Worm (Caenorhabditis elegans) whole organism, L2 larva: ENCODE results near the gene ZK822.9.
A peak's percentile ranks its signal among the peaks of the same experiment; 100 is the strongest.

Experiments used
- C34F6.9 ChIP-seq: fragments of 150-350 bp; optimal IDR thresholded peaks from 2 replicates; lab custom pipeline; 2014; ENCODE audit warnings: missing biosample characterization, missing genetic modification characterization
- F13H6.1 ChIP-seq: sonication (generic microtip); optimal IDR thresholded peaks from 2 replicates; lab custom pipeline; 2016; ENCODE audit warnings: missing genetic modification characterization, missing compliant biosample characterization
- R02D3.7 ChIP-seq: fragments of 150-350 bp; optimal IDR thresholded peaks from 2 replicates; lab custom pipeline; 2014; ENCODE audit warnings: missing biosample characterization, missing genetic modification characterization
- Y55F3AM.14 ChIP-seq: fragments of 200-800 bp; sonication (Bioruptor generic); optimal IDR thresholded peaks from 2 replicates; lab custom pipeline; 2018; ENCODE audit warnings: mild to moderate bottlenecking, missing genetic modification characterization, missing compliant biosample characterization
- ZK546.5 ChIP-seq: sonication (generic microtip); optimal IDR thresholded peaks from 2 replicates; lab custom pipeline; 2017; ENCODE audit warnings: missing biosample characterization, missing genetic modification characterization
- alr-1 ChIP-seq: fragments of 150-350 bp; optimal IDR thresholded peaks from 2 replicates; lab custom pipeline; 2014; ENCODE audit warnings: missing biosample characterization, missing genetic modification characterization
- ama-1 ChIP-seq: fragments of 150-350 bp; optimal IDR thresholded peaks from 2 replicates; lab custom pipeline; 2018; ENCODE audit warnings: inconsistent platforms
- blmp-1 ChIP-seq: sonication (generic microtip); optimal IDR thresholded peaks from 2 replicates; lab custom pipeline; 2017; ENCODE audit warnings: missing genetic modification characterization, mild to moderate bottlenecking, missing compliant biosample characterization, antibody characterized with exemption, moderate library complexity; ENCODE audit not compliant: insufficient read depth
- ceh-16 ChIP-seq: fragments of 150-350 bp; optimal IDR thresholded peaks from 2 replicates; lab custom pipeline; 2014; ENCODE audit warnings: missing biosample characterization, missing genetic modification characterization
- ceh-82 ChIP-seq: fragments of 150-350 bp; optimal IDR thresholded peaks from 2 replicates; lab custom pipeline; 2014; ENCODE audit warnings: missing biosample characterization, missing genetic modification characterization
- crh-2 ChIP-seq: sonication (generic microtip); optimal IDR thresholded peaks from 2 replicates; lab custom pipeline; 2017; ENCODE audit warnings: missing biosample characterization, missing genetic modification characterization
- dmd-4 ChIP-seq: sonication (generic microtip); optimal IDR thresholded peaks from 2 replicates; lab custom pipeline; 2017; ENCODE audit warnings: missing biosample characterization, missing genetic modification characterization
- elt-1 ChIP-seq: fragments of 150-350 bp; optimal IDR thresholded peaks from 2 replicates; lab custom pipeline; 2014; ENCODE audit warnings: missing biosample characterization, missing genetic modification characterization
- elt-3 ChIP-seq: sonication (generic microtip); optimal IDR thresholded peaks from 2 replicates; lab custom pipeline; 2017; ENCODE audit warnings: missing biosample characterization, missing genetic modification characterization
- fos-1 ChIP-seq: fragments of 150-350 bp; optimal IDR thresholded peaks from 2 replicates; lab custom pipeline; 2014; ENCODE audit warnings: missing biosample characterization, missing genetic modification characterization
- lin-11 ChIP-seq: fragments of 150-350 bp; sonication (generic microtip); optimal IDR thresholded peaks from 2 replicates; lab custom pipeline; 2014; ENCODE audit warnings: missing biosample characterization, missing genetic modification characterization, inconsistent platforms, mixed read lengths
- lin-13 ChIP-seq: fragments of 150-350 bp; optimal IDR thresholded peaks from 2 replicates; lab custom pipeline; 2014; ENCODE audit warnings: missing biosample characterization, missing genetic modification reagents, missing genetic modification characterization
- lin-39 ChIP-seq: fragments of 150-350 bp; optimal IDR thresholded peaks from 2 replicates; lab custom pipeline; 2014; ENCODE audit warnings: missing biosample characterization, missing genetic modification reagents, missing genetic modification characterization
- lsy-2 ChIP-seq, 2 experiments: fragments of 150-350 bp in 1 of 2; sonication (generic microtip) in 1 of 2; optimal IDR thresholded peaks; 2 replicates each; lab custom pipeline; 2014 to 2017; ENCODE audit warnings: missing biosample characterization in 2 of 2, missing genetic modification characterization in 2 of 2
- mab-5 ChIP-seq: fragments of 150-350 bp; optimal IDR thresholded peaks from 2 replicates; lab custom pipeline; 2014; ENCODE audit warnings: missing biosample characterization, missing genetic modification characterization
- mbf-1 ChIP-seq: sonication (generic microtip); optimal IDR thresholded peaks from 2 replicates; lab custom pipeline; 2017; ENCODE audit warnings: missing biosample characterization, missing genetic modification characterization
- nhr-11 ChIP-seq: fragments of 150-350 bp; optimal IDR thresholded peaks from 2 replicates; lab custom pipeline; 2014; ENCODE audit warnings: missing biosample characterization, missing genetic modification characterization
- nhr-12 ChIP-seq: fragments of 150-350 bp; optimal IDR thresholded peaks from 2 replicates; lab custom pipeline; 2014; ENCODE audit warnings: missing biosample characterization, missing genetic modification characterization
- nhr-129 ChIP-seq: fragments of 150-350 bp; optimal IDR thresholded peaks from 2 replicates; lab custom pipeline; 2014; ENCODE audit warnings: missing biosample characterization, missing genetic modification characterization
- nhr-21 ChIP-seq: fragments of 150-350 bp; optimal IDR thresholded peaks from 2 replicates; lab custom pipeline; 2014; ENCODE audit warnings: missing biosample characterization, missing genetic modification characterization
- nhr-237 ChIP-seq: fragments of 150-350 bp; optimal IDR thresholded peaks from 2 replicates; lab custom pipeline; 2014; ENCODE audit warnings: missing biosample characterization, missing genetic modification characterization
- nhr-25 ChIP-seq: fragments of 150-350 bp; sonication (generic microtip); optimal IDR thresholded peaks from 3 replicates; lab custom pipeline; 2014; ENCODE audit warnings: missing biosample characterization, missing genetic modification characterization
- nhr-77 ChIP-seq: fragments of 150-350 bp; optimal IDR thresholded peaks from 2 replicates; lab custom pipeline; 2014; ENCODE audit warnings: missing biosample characterization, missing genetic modification characterization
- sem-4 ChIP-seq: fragments of 150-350 bp; optimal IDR thresholded peaks from 2 replicates; lab custom pipeline; 2014; ENCODE audit warnings: missing biosample characterization, missing genetic modification reagents, missing genetic modification characterization
- skn-1 ChIP-seq: sonication (generic microtip); optimal IDR thresholded peaks from 2 replicates; lab custom pipeline; 2017; ENCODE audit warnings: missing biosample characterization, missing genetic modification characterization
- sma-3 ChIP-seq: sonication (generic microtip); optimal IDR thresholded peaks from 2 replicates; lab custom pipeline; 2016; ENCODE audit warnings: missing genetic modification reagents, missing genetic modification characterization, missing compliant biosample characterization
- sma-9 ChIP-seq, 2 experiments: fragments of 150-350 bp in 1 of 2; sonication (generic microtip) in 1 of 2; optimal IDR thresholded peaks; 2 replicates each; lab custom pipeline; 2014 to 2016; ENCODE audit warnings: missing genetic modification characterization in 2 of 2, mild to moderate bottlenecking in 1 of 2, missing biosample characterization in 1 of 2, missing compliant biosample characterization in 1 of 2, missing genetic modification reagents in 1 of 2, moderate library complexity in 1 of 2
- snpc-4 ChIP-seq: fragments of 150-350 bp; optimal IDR thresholded peaks from 2 replicates; lab custom pipeline; 2014; ENCODE audit warnings: missing biosample characterization, missing genetic modification characterization
- unc-39 ChIP-seq: fragments of 150-350 bp; optimal IDR thresholded peaks from 2 replicates; lab custom pipeline; 2014; ENCODE audit warnings: missing biosample characterization, missing genetic modification characterization
- unc-55 ChIP-seq: fragments of 150-350 bp; sonication (generic microtip); optimal IDR thresholded peaks from 3 replicates; lab custom pipeline; 2014; ENCODE audit warnings: missing biosample characterization, missing genetic modification reagents, missing genetic modification characterization
- unc-62 ChIP-seq: fragments of 150-350 bp; optimal IDR thresholded peaks from 2 replicates; lab custom pipeline; 2014; ENCODE audit warnings: missing biosample characterization, missing genetic modification reagents, missing genetic modification characterization
- zag-1 ChIP-seq: fragments of 150-350 bp; optimal IDR thresholded peaks from 2 replicates; lab custom pipeline; 2014; ENCODE audit warnings: missing biosample characterization, missing genetic modification characterization
- ztf-1 ChIP-seq: fragments of 200-800 bp; sonication (Bioruptor generic); conservative IDR thresholded peaks from 2 replicates; pipeline ENCODE4 v1.3.6; 2022; ENCODE audit warnings: missing genetic modification characterization, missing compliant biosample characterization
- ztf-11 ChIP-seq: sonication (generic microtip); optimal IDR thresholded peaks from 2 replicates; lab custom pipeline; 2017; ENCODE audit warnings: missing biosample characterization, missing genetic modification characterization
- ztf-4 ChIP-seq: fragments of 150-350 bp; optimal IDR thresholded peaks from 2 replicates; lab custom pipeline; 2014; ENCODE audit warnings: missing biosample characterization, missing genetic modification characterization

The ZK822.9 gene

ce11 chrIV:11892545-11892944, 23.2 kb upstream of the ZK822.9 start:
- TF ChIP-seq R02D3.7 (tag; lab: Kevin White, UChicago) (no peak), lsy-2 (tag; optimal IDR thresholded peaks at IDR 0.05; lab: Kevin White, UChicago) (no peak), lin-13 (GFP tag; lab: Kevin White, UChicago) (no peak), zag-1 (tag; lab: Kevin White, UChicago) (no peak), blmp-1 (tag; lab: Kevin White, UChicago) (no peak), sma-3 (GFP tag; lab: Kevin White, UChicago) (no peak), snpc-4 (no peak), lin-11 (tag; lab: Kevin White, UChicago) (no peak), nhr-77 (tag; lab: Kevin White, UChicago) (no peak), F13H6.1 (tag; lab: Kevin White, UChicago) (no peak), nhr-11 (tag; lab: Kevin White, UChicago) (no peak), C34F6.9 (no peak), Y55F3AM.14 (GFP tag; lab: Kevin White, UChicago) (no peak), unc-39 (tag; lab: Kevin White, UChicago) (no peak), skn-1 (tag; lab: Kevin White, UChicago) (no peak)

- no peak for TF ChIP-seq R02D3.7 (tag; lab: Kevin White, UChicago)
- no peak for TF ChIP-seq mab-5 (tag; lab: Kevin White, UChicago)
- TF ChIP-seq elt-3 (tag; lab: Kevin White, UChicago) = no peak
- no peak for TF ChIP-seq sem-4 (tag; lab: Kevin White, UChicago)
- TF ChIP-seq Y55F3AM.14 (GFP tag; lab: Kevin White, UChicago) = no peak
- no peak for TF ChIP-seq lin-11 (tag; lab: Kevin White, UChicago)
- TF ChIP-seq nhr-25 (tag; lab: Kevin White, UChicago) = no peak
- no peak for TF ChIP-seq nhr-12
- TF ChIP-seq nhr-129 = no peak
These were observed 22.4 kb upstream of the ZK822.9 start for ce11 chrIV:11893336-11893735.

- TF ChIP-seq nhr-129 (no peak), ceh-82 (tag; lab: Kevin White, UChicago) (no peak), dmd-4 (tag; lab: Kevin White, UChicago) (no peak), elt-1 (tag; lab: Kevin White, UChicago) (no peak), alr-1 (tag; lab: Kevin White, UChicago) (no peak), unc-55 (GFP tag; lab: Kevin White, UChicago) (no peak), skn-1 (tag; lab: Kevin White, UChicago) (no peak), nhr-11 (tag; lab: Kevin White, UChicago) (no peak), lin-11 (tag; lab: Kevin White, UChicago) (no peak), fos-1 (tag; lab: Kevin White, UChicago) (peak; percentile 72), crh-2 (tag; lab: Kevin White, UChicago) (no peak), ztf-4 (tag; lab: Kevin White, UChicago) (no peak), mbf-1 (tag; lab: Kevin White, UChicago) (no peak), ama-1 (lab: Kevin White, UChicago) (no peak), nhr-237 (tag; lab: Kevin White, UChicago) (no peak), unc-39 (tag; lab: Kevin White, UChicago) (no peak), ztf-11 (no peak), lsy-2 (tag; optimal IDR thresholded peaks at IDR 0.05; lab: Kevin White, UChicago) (peak in 1 of 2 experiments; percentile 58), mab-5 (tag; lab: Kevin White, UChicago) (no peak), unc-62 (GFP tag; lab: Kevin White, UChicago) (no peak), ZK546.5 (tag; lab: Kevin White, UChicago) (no peak), C34F6.9 (no peak), sma-3 (GFP tag; lab: Kevin White, UChicago) (no peak), nhr-25 (tag; lab: Kevin White, UChicago) (peak; percentile 73), blmp-1 (tag; lab: Kevin White, UChicago) (peak; percentile 16), ztf-1 (GFP tag; lab: Robert Waterston, UW) (no peak), lin-39 (tag; lab: Kevin White, UChicago) (no peak), R02D3.7 (tag; lab: Kevin White, UChicago) (no peak), nhr-21 (tag; lab: Kevin White, UChicago) (peak; percentile 84), sma-9 (GFP tag; optimal IDR thresholded peaks at IDR 0.05; lab: Kevin White, UChicago) (peak; percentile 79), sma-9 (tag; optimal IDR thresholded peaks at IDR 0.05; lab: Kevin White, UChicago) (no peak), ceh-16 (tag; lab: Kevin White, UChicago) (no peak)
- TF ChIP-seq, all 48 proteins: peak for 6
These were observed 18.0 kb upstream of the ZK822.9 start for ce11 chrIV:11897710-11898109.
